Worm (Caenorhabditis elegans): ENCODE data around the gene srd-7.
A peak's percentile ranks its signal among the peaks of the same experiment; 100 is the strongest.

The srd-7 gene

ce11 chrIV:10777600-10777999 lies 9.0 kb downstream of the srd-7 start:
- TF ChIP-seq nhr-12 (tag; optimal IDR thresholded peaks at IDR 0.05): no peak
- no peak for TF ChIP-seq R02D3.7 (tag; optimal IDR thresholded peaks at IDR 0.05)
- TF ChIP-seq snpc-4 (tag; optimal IDR thresholded peaks at IDR 0.05): no peak
- no peak for TF ChIP-seq unc-39 (tag; optimal IDR thresholded peaks at IDR 0.05)
- no peak for TF ChIP-seq alr-1 (tag; optimal IDR thresholded peaks at IDR 0.05)
- TF ChIP-seq gmeb-1 (tag; optimal IDR thresholded peaks at IDR 0.05): no peak
- TF ChIP-seq fos-1 (tag; optimal IDR thresholded peaks at IDR 0.05): no peak
- TF ChIP-seq zag-1 (tag; optimal IDR thresholded peaks at IDR 0.05): no peak
- TF ChIP-seq mbf-1 (tag; optimal IDR thresholded peaks at IDR 0.05): no peak
- no peak for TF ChIP-seq F13H6.1 (tag; optimal IDR thresholded peaks at IDR 0.05)
- TF ChIP-seq sma-3 (GFP tag; optimal IDR thresholded peaks at IDR 0.05): no peak

DNA sequence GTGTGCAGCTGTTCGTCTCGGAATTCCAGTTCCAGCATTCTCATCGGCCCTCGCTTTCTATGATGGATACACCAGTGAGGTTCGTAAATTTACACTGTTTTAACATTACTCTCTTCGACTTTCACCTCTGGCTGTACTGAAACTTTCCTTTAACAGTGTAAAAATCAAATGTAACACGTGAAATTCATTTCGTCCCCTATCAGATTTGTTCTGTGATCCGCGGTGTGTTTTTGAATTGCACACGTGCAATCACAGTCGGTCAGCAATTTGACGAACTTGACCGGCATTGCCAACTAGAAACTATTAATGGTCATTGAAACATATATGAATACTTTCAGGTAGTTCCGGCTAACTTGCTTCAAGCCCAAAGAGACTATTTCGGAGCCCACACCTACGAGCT lies 9.6 kb downstream of the srd-7 start:
- TF ChIP-seq nhr-25 (tag; optimal IDR thresholded peaks at IDR 0.05) (peak; percentile 48), nhr-21 (tag; optimal IDR thresholded peaks at IDR 0.05) (peak; percentile 2), unc-39 (tag; optimal IDR thresholded peaks at IDR 0.05) (no peak), zag-1 (tag; optimal IDR thresholded peaks at IDR 0.05) (no peak), ama-1 (optimal IDR thresholded peaks at IDR 0.05) (no peak), sma-9 (GFP tag; optimal IDR thresholded peaks at IDR 0.05) (peak; percentile 74), sma-9 (tag; optimal IDR thresholded peaks at IDR 0.05) (no peak), egl-27 (tag; optimal IDR thresholded peaks at IDR 0.05) (no peak), sma-3 (GFP tag; optimal IDR thresholded peaks at IDR 0.05) (peak; percentile 73), blmp-1 (tag; optimal IDR thresholded peaks at IDR 0.05; ENCODE audit: insufficient read depth) (peak; percentile 77)

DNA sequence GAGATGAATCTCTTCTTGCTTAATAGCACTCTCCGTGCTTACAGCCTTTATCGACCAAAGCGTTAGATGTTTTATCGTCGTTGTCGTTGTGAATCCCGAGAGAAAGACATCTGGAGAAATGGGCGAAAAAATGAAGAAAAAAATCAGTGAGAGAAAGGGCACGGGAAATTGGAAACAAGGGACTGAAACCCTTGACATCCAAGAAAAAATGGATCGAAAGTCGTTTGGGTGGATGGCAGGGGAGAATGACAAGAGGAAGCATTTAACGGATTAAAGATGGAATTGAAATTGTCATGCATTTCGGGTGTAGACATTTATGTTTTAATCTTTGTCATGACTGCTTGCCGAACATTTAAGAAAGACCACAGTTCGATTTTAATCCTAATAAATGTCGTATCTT lies 12.8 kb downstream of the srd-7 start, which contains the start of gene inpp-1:
inpp-1 (minus strand) TSS at position 101 of the 400 bp plus-strand sequence.
- TF ChIP-seq mbf-1 (tag; optimal IDR thresholded peaks at IDR 0.05) (no peak), zag-1 (tag; optimal IDR thresholded peaks at IDR 0.05) (no peak), unc-39 (tag; optimal IDR thresholded peaks at IDR 0.05) (no peak), unc-62 (GFP tag; optimal IDR thresholded peaks at IDR 0.05) (no peak), lin-39 (tag; optimal IDR thresholded peaks at IDR 0.05) (no peak), lin-11 (tag; optimal IDR thresholded peaks at IDR 0.05) (no peak), nhr-25 (tag; optimal IDR thresholded peaks at IDR 0.05) (no peak), R02D3.7 (tag; optimal IDR thresholded peaks at IDR 0.05) (no peak), F13H6.1 (tag; optimal IDR thresholded peaks at IDR 0.05) (no peak), ceh-16 (tag; optimal IDR thresholded peaks at IDR 0.05) (no peak), ztf-4 (tag; optimal IDR thresholded peaks at IDR 0.05) (no peak), gmeb-1 (tag; optimal IDR thresholded peaks at IDR 0.05) (no peak), peb-1 (tag; optimal IDR thresholded peaks at IDR 0.05) (no peak), nhr-6 (tag; optimal IDR thresholded peaks at IDR 0.05) (no peak), lsy-2 (tag; optimal IDR thresholded peaks at IDR 0.05) (no peak), ztf-11 (tag; optimal IDR thresholded peaks at IDR 0.05) (no peak), elt-3 (tag; optimal IDR thresholded peaks at IDR 0.05) (no peak), nhr-11 (tag; optimal IDR thresholded peaks at IDR 0.05) (no peak), crh-2 (tag; optimal IDR thresholded peaks at IDR 0.05) (no peak), lin-13 (GFP tag; optimal IDR thresholded peaks at IDR 0.05) (no peak)

ce11 chrIV:10771296-10771695 lies 15.3 kb downstream of the srd-7 start:
- TF ChIP-seq unc-55 (GFP tag; optimal IDR thresholded peaks at IDR 0.05) (no peak), skn-1 (tag; optimal IDR thresholded peaks at IDR 0.05) (no peak), mab-5 (tag; optimal IDR thresholded peaks at IDR 0.05) (no peak), nhr-25 (tag; optimal IDR thresholded peaks at IDR 0.05) (no peak), ZK546.5 (tag; optimal IDR thresholded peaks at IDR 0.05) (no peak), dmd-4 (tag; optimal IDR thresholded peaks at IDR 0.05) (no peak), unc-62 (GFP tag; optimal IDR thresholded peaks at IDR 0.05) (no peak)

- no peak for TF ChIP-seq R02D3.7 (tag; optimal IDR thresholded peaks at IDR 0.05)
- TF ChIP-seq lin-11 (tag; optimal IDR thresholded peaks at IDR 0.05): no peak
- TF ChIP-seq sma-9 (GFP tag; optimal IDR thresholded peaks at IDR 0.05): no peak
- no peak for TF ChIP-seq sma-9 (tag; optimal IDR thresholded peaks at IDR 0.05)
- TF ChIP-seq unc-39 (tag; optimal IDR thresholded peaks at IDR 0.05): no peak
- no peak for TF ChIP-seq ceh-82 (tag; optimal IDR thresholded peaks at IDR 0.05)
- TF ChIP-seq sem-4 (tag; optimal IDR thresholded peaks at IDR 0.05): no peak
- TF ChIP-seq F13H6.1 (tag; optimal IDR thresholded peaks at IDR 0.05): no peak
Measured at ce11 chrIV:10769353-10769752, 17.3 kb downstream of the srd-7 start, which contains the start of gene T25B9.9. T25B9.9 (plus strand) TSS chrIV:10769653.

Measured in whole organism, L2 larva.